Worm (Caenorhabditis elegans): Measurements from ENCODE around the gene AH9.6.

Gene AH9.6

DNA sequence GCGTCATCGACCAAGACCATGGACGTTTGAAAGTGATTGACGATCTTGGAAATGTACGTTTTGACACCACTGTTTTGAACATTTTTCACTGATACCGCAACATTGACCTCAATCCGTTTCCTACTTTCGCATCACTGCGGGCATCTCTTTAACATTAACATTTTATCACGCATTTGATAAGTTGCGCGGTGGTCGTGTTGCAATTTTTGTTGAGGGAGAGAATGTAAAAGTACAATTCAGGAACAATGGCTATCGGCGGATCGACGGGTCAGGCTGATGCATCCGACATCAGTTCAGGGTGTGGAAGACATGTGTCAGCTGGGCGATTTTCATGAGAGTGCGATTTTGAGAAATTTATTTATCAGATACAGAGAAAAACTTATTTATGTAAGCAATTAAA is 35.3 kb upstream of the AH9.6 start:
- TF ChIP-seq nhr-21 (tag; optimal IDR thresholded peaks at IDR 0.05) = peak; percentile 55
- no peak for TF ChIP-seq lin-39 (tag; optimal IDR thresholded peaks at IDR 0.05)

DNA sequence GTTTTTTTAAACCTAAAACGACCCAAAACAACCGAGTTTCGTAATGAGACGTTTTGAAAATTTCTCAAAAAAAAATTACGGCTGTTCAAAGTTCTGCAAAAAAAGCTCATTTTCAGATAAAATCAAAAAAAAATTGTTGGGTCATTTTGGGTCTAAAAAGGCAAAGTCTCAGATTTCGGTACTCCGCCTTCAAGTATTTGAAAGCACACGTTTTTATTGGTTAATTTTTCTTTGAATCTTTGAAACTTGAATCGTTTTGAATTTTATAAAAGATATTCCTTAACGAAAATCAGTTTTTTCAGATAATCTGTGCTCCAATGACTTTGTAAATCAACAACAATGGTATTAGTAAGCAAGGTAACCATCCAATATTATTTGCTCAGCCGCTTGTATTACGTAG is 34.8 kb upstream of the AH9.6 start, which contains the start of gene hum-6:
hum-6 (plus strand) TSS at position 301 of the 400 bp plus-strand sequence.
- TF ChIP-seq nhr-10 (tag; optimal IDR thresholded peaks at IDR 0.05) (no peak), nhr-237 (tag; optimal IDR thresholded peaks at IDR 0.05) (no peak), lin-39 (tag; optimal IDR thresholded peaks at IDR 0.05) (no peak), crh-2 (tag; optimal IDR thresholded peaks at IDR 0.05) (no peak)

DNA sequence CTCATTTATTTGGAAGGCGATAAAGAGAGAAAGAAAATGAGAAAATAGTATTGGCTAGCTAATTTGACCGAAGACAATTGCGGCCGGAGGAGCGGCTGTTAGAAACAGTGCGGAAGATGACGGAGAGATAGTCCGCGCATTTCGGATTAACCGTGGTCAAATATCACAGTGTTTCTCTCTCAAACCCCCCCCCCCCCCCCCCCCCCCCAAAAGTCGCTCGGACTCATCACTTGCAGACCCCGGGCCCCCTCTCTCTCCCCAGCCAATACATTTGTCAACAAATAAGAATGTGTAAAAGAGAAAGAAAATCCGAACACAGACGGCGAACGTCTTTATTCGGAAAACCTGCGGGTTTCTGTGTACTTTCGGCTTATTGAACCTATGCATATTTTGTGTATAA is 33.9 kb upstream of the AH9.6 start:
- TF ChIP-seq mdl-1 (tag; optimal IDR thresholded peaks at IDR 0.05) (no peak), ztf-11 (tag; optimal IDR thresholded peaks at IDR 0.05) (no peak), zag-1 (tag; optimal IDR thresholded peaks at IDR 0.05) (no peak), nhr-237 (tag; optimal IDR thresholded peaks at IDR 0.05) (no peak), lin-11 (tag; optimal IDR thresholded peaks at IDR 0.05) (no peak), R02D3.7 (tag; optimal IDR thresholded peaks at IDR 0.05) (no peak), gmeb-1 (tag; optimal IDR thresholded peaks at IDR 0.05) (no peak), elt-1 (tag; optimal IDR thresholded peaks at IDR 0.05) (no peak), aly-2 (tag; optimal IDR thresholded peaks at IDR 0.05) (no peak), peb-1 (tag; optimal IDR thresholded peaks at IDR 0.05) (no peak), unc-62 (GFP tag; optimal IDR thresholded peaks at IDR 0.05) (no peak), mbf-1 (tag; optimal IDR thresholded peaks at IDR 0.05) (no peak), dmd-4 (tag; optimal IDR thresholded peaks at IDR 0.05) (no peak), ztf-1 (GFP tag; conservative IDR thresholded peaks at IDR 0.05) (no peak), lin-39 (tag; optimal IDR thresholded peaks at IDR 0.05) (no peak), lsy-2 (tag; optimal IDR thresholded peaks at IDR 0.05) (no peak), egl-27 (tag; optimal IDR thresholded peaks at IDR 0.05) (no peak), lin-13 (GFP tag; optimal IDR thresholded peaks at IDR 0.05) (no peak), nhr-10 (tag; optimal IDR thresholded peaks at IDR 0.05) (no peak)

DNA sequence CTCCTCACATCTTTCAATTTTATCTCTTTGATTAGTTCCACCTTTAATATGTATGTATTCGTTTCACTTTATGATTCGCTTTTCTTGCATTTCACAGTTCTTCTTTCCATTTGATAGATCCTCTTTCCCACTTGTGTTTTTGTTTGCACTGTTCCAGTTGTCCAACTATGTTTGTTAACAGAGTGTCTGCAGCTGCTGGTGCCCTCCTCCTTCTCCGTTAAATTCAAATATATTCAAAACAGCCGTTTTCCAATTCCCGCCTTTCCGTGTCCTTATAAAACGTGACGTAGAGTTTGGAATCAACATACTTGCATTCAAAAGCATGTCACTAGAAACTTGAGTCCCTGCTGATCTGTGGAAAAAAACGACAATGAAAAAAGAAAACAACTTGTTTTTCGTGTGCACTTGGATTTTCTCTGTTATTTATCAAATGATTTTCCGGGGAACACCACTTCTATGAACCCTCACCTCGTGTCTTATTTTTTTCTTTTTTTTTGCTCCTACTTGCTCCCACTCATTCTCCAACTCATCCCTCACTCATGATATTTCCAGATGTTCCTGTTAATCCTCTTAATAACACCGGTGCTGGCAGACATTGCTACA is 26.4 kb upstream of the AH9.6 start, which contains the start of gene T10H10.2:
T10H10.2 (plus strand) TSS at position 553 of the 603 bp plus-strand sequence.
- TF ChIP-seq nhr-6 (tag; optimal IDR thresholded peaks at IDR 0.05) (no peak), lin-11 (tag; optimal IDR thresholded peaks at IDR 0.05) (no peak), egl-27 (tag; optimal IDR thresholded peaks at IDR 0.05) (no peak), unc-55 (GFP tag; optimal IDR thresholded peaks at IDR 0.05) (no peak), lsy-2 (tag; optimal IDR thresholded peaks at IDR 0.05) (no peak), F13H6.1 (tag; optimal IDR thresholded peaks at IDR 0.05) (no peak), mbf-1 (tag; optimal IDR thresholded peaks at IDR 0.05) (no peak), sma-3 (GFP tag; optimal IDR thresholded peaks at IDR 0.05) (no peak), alr-1 (tag; optimal IDR thresholded peaks at IDR 0.05) (no peak)

DNA sequence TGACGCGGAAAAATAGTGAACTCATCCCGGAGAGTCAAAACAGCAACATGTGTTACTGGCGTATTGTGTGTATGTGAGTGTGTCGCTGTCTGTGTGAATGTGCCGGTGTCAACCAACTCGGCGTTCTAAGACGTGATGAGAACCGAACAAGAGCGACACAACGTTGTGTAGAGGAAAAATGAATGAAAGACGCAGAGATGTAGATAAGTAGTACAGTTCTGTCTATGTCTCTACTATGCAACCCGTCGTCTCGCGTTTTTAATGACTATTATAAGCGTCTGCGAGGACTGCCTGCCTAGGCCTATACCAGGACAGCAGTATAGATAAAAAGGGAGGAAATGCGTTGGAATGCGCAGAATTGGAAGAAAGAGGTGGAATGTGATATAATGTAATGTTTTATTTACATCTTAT is 20.0 kb upstream of the AH9.6 start:
- TF ChIP-seq nhr-129 (tag; optimal IDR thresholded peaks at IDR 0.05) (peak; percentile 61), gmeb-1 (tag; optimal IDR thresholded peaks at IDR 0.05) (peak; percentile 1), ceh-82 (tag; optimal IDR thresholded peaks at IDR 0.05) (no peak), nhr-23 (tag; optimal IDR thresholded peaks at IDR 0.05) (no peak), alr-1 (tag; optimal IDR thresholded peaks at IDR 0.05) (no peak), unc-39 (tag; optimal IDR thresholded peaks at IDR 0.05) (no peak), Y55F3AM.14 (GFP tag; optimal IDR thresholded peaks at IDR 0.05) (no peak), nhr-6 (tag; optimal IDR thresholded peaks at IDR 0.05) (no peak), sma-9 (GFP tag; optimal IDR thresholded peaks at IDR 0.05) (no peak), sma-9 (tag; optimal IDR thresholded peaks at IDR 0.05) (no peak), nhr-11 (tag; optimal IDR thresholded peaks at IDR 0.05) (no peak), ama-1 (optimal IDR thresholded peaks at IDR 0.05) (no peak), ceh-16 (tag; optimal IDR thresholded peaks at IDR 0.05) (peak; percentile 5), elt-3 (tag; optimal IDR thresholded peaks at IDR 0.05) (no peak), lsy-2 (tag; optimal IDR thresholded peaks at IDR 0.05) (peak in 1 of 2 experiments; percentile 21), skn-1 (tag; optimal IDR thresholded peaks at IDR 0.05) (no peak), zag-1 (tag; optimal IDR thresholded peaks at IDR 0.05) (no peak), mbf-1 (tag; optimal IDR thresholded peaks at IDR 0.05) (no peak), sma-3 (GFP tag; optimal IDR thresholded peaks at IDR 0.05) (no peak), nhr-237 (tag; optimal IDR thresholded peaks at IDR 0.05) (no peak), aly-2 (tag; optimal IDR thresholded peaks at IDR 0.05) (no peak), crh-2 (tag; optimal IDR thresholded peaks at IDR 0.05) (no peak), elt-1 (tag; optimal IDR thresholded peaks at IDR 0.05) (no peak), sem-4 (tag; optimal IDR thresholded peaks at IDR 0.05) (peak; percentile 7), F13H6.1 (tag; optimal IDR thresholded peaks at IDR 0.05) (peak; percentile 50), blmp-1 (tag; optimal IDR thresholded peaks at IDR 0.05; ENCODE audit: insufficient read depth) (no peak), nhr-77 (tag; optimal IDR thresholded peaks at IDR 0.05) (no peak), dmd-4 (tag; optimal IDR thresholded peaks at IDR 0.05) (no peak), snpc-4 (tag; optimal IDR thresholded peaks at IDR 0.05) (no peak), unc-62 (GFP tag; optimal IDR thresholded peaks at IDR 0.05) (no peak), peb-1 (tag; optimal IDR thresholded peaks at IDR 0.05) (no peak), egl-27 (tag; optimal IDR thresholded peaks at IDR 0.05) (no peak), nhr-21 (tag; optimal IDR thresholded peaks at IDR 0.05) (no peak), mdl-1 (tag; optimal IDR thresholded peaks at IDR 0.05) (no peak), lin-13 (GFP tag; optimal IDR thresholded peaks at IDR 0.05) (no peak), ztf-4 (tag; optimal IDR thresholded peaks at IDR 0.05) (no peak)
